Worm (Caenorhabditis elegans): ENCODE measurements around the gene dct-6.

The dct-6 gene

DNA sequence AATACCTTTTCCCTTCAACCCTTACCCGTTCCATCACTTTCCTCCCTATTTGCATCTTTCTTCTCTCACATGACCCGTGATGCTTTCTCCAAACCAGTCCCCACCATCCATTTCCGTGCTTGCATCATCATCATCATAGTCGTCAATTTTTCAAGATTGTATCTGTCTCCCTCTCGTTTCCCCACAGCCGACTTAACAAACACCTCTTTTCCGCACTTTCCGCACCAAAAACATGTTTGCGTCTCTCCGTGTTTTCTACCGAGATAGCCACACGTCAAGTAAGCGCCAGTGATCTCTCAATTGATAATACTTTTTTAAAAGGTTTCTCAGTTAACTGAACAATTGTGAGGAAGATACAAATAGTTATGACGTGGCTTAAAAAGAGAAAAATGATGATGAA is 28.2 kb upstream of the dct-6 start:
- no peak for TF ChIP-seq elt-1 (tag; optimal IDR thresholded peaks at IDR 0.05)
- peak; percentile 88 for TF ChIP-seq egl-27 (tag; optimal IDR thresholded peaks at IDR 0.05)
- peak; percentile 66 for TF ChIP-seq C34F6.9 (tag; optimal IDR thresholded peaks at IDR 0.05)
- peak; percentile 76 for TF ChIP-seq Y55F3AM.14 (GFP tag; optimal IDR thresholded peaks at IDR 0.05)
- TF ChIP-seq ztf-11 (tag; optimal IDR thresholded peaks at IDR 0.05) = no peak
- TF ChIP-seq F13H6.1 (tag; optimal IDR thresholded peaks at IDR 0.05) = peak; percentile 63
- TF ChIP-seq blmp-1 (tag; optimal IDR thresholded peaks at IDR 0.05; ENCODE audit: insufficient read depth) = peak; percentile 82
- peak; percentile 65 for TF ChIP-seq nhr-6 (tag; optimal IDR thresholded peaks at IDR 0.05)
- TF ChIP-seq lin-39 (tag; optimal IDR thresholded peaks at IDR 0.05) = peak; percentile 69
- peak; percentile 95 for TF ChIP-seq nhr-25 (tag; optimal IDR thresholded peaks at IDR 0.05)
- no peak for TF ChIP-seq nhr-10 (tag; optimal IDR thresholded peaks at IDR 0.05)
- TF ChIP-seq ztf-4 (tag; optimal IDR thresholded peaks at IDR 0.05) = peak; percentile 64
- TF ChIP-seq nhr-129 (tag; optimal IDR thresholded peaks at IDR 0.05) = peak; percentile 98
- peak; percentile 86 for TF ChIP-seq fos-1 (tag; optimal IDR thresholded peaks at IDR 0.05)
- TF ChIP-seq unc-39 (tag; optimal IDR thresholded peaks at IDR 0.05) = no peak
- no peak for TF ChIP-seq nhr-11 (tag; optimal IDR thresholded peaks at IDR 0.05)
- peak; percentile 95 for TF ChIP-seq nhr-21 (tag; optimal IDR thresholded peaks at IDR 0.05)
- peak; percentile 28 for TF ChIP-seq zag-1 (tag; optimal IDR thresholded peaks at IDR 0.05)
- no peak for TF ChIP-seq lin-11 (tag; optimal IDR thresholded peaks at IDR 0.05)
- no peak for TF ChIP-seq ama-1 (optimal IDR thresholded peaks at IDR 0.05)
- TF ChIP-seq mdl-1 (tag; optimal IDR thresholded peaks at IDR 0.05) = peak in 1 of 2 experiments; percentile 50
- TF ChIP-seq sem-4 (tag; optimal IDR thresholded peaks at IDR 0.05) = peak; percentile 71
- TF ChIP-seq unc-62 (GFP tag; optimal IDR thresholded peaks at IDR 0.05) = peak; percentile 54
- TF ChIP-seq lin-13 (GFP tag; optimal IDR thresholded peaks at IDR 0.05) = no peak
- TF ChIP-seq lsy-2 (tag; optimal IDR thresholded peaks at IDR 0.05) = peak in 1 of 2 experiments; percentile 75
- TF ChIP-seq aly-2 (tag; optimal IDR thresholded peaks at IDR 0.05) = no peak
- peak; percentile 84 for TF ChIP-seq sma-9 (GFP tag; optimal IDR thresholded peaks at IDR 0.05)
- TF ChIP-seq sma-9 (tag; optimal IDR thresholded peaks at IDR 0.05) = no peak
- TF ChIP-seq nhr-77 (tag; optimal IDR thresholded peaks at IDR 0.05) = no peak
- no peak for TF ChIP-seq peb-1 (tag; optimal IDR thresholded peaks at IDR 0.05)
- no peak for TF ChIP-seq skn-1 (tag; optimal IDR thresholded peaks at IDR 0.05)
- no peak for TF ChIP-seq ztf-1 (GFP tag; conservative IDR thresholded peaks at IDR 0.05)
- TF ChIP-seq nhr-237 (tag; optimal IDR thresholded peaks at IDR 0.05) = no peak
- no peak for TF ChIP-seq R02D3.7 (tag; optimal IDR thresholded peaks at IDR 0.05)
- TF ChIP-seq crh-2 (tag; optimal IDR thresholded peaks at IDR 0.05) = peak; percentile 87
- no peak for TF ChIP-seq ZK546.5 (tag; optimal IDR thresholded peaks at IDR 0.05)
- TF ChIP-seq snpc-4 (tag; optimal IDR thresholded peaks at IDR 0.05) = no peak
- TF ChIP-seq nhr-23 (tag; optimal IDR thresholded peaks at IDR 0.05) = no peak
- TF ChIP-seq nhr-12 (tag; optimal IDR thresholded peaks at IDR 0.05) = no peak
- TF ChIP-seq mab-5 (tag; optimal IDR thresholded peaks at IDR 0.05) = peak; percentile 39
- no peak for TF ChIP-seq elt-3 (tag; optimal IDR thresholded peaks at IDR 0.05)
- TF ChIP-seq alr-1 (tag; optimal IDR thresholded peaks at IDR 0.05) = no peak
- no peak for TF ChIP-seq mbf-1 (tag; optimal IDR thresholded peaks at IDR 0.05)
- TF ChIP-seq dmd-4 (tag; optimal IDR thresholded peaks at IDR 0.05) = no peak
- peak; percentile 86 for TF ChIP-seq unc-55 (GFP tag; optimal IDR thresholded peaks at IDR 0.05)
- TF ChIP-seq ceh-16 (tag; optimal IDR thresholded peaks at IDR 0.05) = peak; percentile 70
- no peak for TF ChIP-seq ceh-82 (tag; optimal IDR thresholded peaks at IDR 0.05)
- TF ChIP-seq sma-3 (GFP tag; optimal IDR thresholded peaks at IDR 0.05) = peak; percentile 90
- TF ChIP-seq gmeb-1 (tag; optimal IDR thresholded peaks at IDR 0.05) = peak; percentile 54

All from whole organism, L2 larva.